Worm (Caenorhabditis elegans): ENCODE data around the gene srh-36.

DNA sequence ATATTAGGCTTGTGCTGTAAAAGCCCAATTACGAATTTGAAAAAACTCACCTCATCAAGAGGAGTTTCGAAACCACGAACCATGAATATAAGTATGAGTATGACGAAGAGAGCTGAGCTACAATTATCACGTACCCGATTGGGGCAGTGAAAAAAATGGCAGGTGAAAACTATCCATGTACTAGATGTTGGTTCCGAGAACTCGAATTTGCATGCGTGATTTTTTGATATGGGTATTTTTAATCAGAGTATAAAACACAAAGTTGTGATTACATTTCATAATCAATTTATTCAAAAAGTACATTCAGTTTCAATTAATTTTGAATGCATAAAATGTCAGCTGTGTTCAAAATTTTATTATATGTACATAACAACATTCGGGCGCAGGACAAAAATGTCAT is 7.6 kb downstream of the srh-36 start, which contains the start of gene F54E2.9:
- TF ChIP-seq lsy-2 (tag; optimal IDR thresholded peaks at IDR 0.05) (no peak), ceh-63 (GFP tag; optimal IDR thresholded peaks at IDR 0.05) (no peak), unc-62 (GFP tag; optimal IDR thresholded peaks at IDR 0.05) (no peak), egl-27 (tag; optimal IDR thresholded peaks at IDR 0.05) (no peak), dpl-1 (GFP tag; optimal IDR thresholded peaks at IDR 0.05) (no peak), jun-1 (tag; optimal IDR thresholded peaks at IDR 0.05) (no peak), unc-98 (GFP tag; IDR thresholded peaks at IDR 0.05) (no peak), snpc-4 (tag; optimal IDR thresholded peaks at IDR 0.05) (no peak), ama-1 (optimal IDR thresholded peaks at IDR 0.05) (no peak), lin-14 (GFP tag; optimal IDR thresholded peaks at IDR 0.05) (no peak), unc-130 (tag; optimal IDR thresholded peaks at IDR 0.05) (no peak), ztf-11 (tag; optimal IDR thresholded peaks at IDR 0.05) (no peak)
